Fruit fly (Drosophila melanogaster): ENCODE results near the gene sloth2.

sloth2 gene

DNA sequence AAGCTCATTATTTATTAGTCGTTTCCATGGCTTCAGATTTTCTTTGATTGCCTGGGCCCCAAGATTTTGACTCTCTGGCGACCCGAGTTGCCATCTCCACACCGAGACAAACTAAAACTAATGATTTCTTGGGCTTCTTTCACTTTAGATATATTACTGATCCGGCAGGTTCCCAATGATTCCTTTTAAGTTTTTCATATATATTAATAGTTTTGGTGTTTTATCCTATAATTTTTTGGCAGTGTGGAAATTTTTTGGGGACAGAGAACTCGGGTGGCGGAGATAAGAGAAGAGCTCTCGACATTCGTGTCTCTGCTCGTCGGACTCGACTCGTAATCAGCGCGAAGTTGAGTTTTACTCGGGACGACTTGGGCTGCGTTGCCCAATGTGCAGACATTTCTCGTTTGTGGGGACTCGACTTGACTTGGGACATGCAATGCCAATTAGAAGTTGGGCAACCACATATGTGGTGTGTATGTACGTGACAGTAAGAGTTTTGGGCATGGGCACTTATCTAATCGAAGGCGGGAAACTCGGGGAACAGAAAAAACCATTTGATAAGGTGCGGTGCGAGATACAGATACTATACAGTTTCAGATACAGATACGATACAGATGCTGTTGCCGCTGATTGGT is 9.9 kb upstream of the sloth2 start (continued):
- peak; percentile 17 for TF ChIP-seq CG6792 (GFP tag; optimal IDR thresholded peaks at IDR 0.05)
- TF ChIP-seq Hr38 (GFP tag; optimal IDR thresholded peaks at IDR 0.05): no peak
- TF ChIP-seq spab (GFP tag; optimal IDR thresholded peaks at IDR 0.05): peak; percentile 2

DNA sequence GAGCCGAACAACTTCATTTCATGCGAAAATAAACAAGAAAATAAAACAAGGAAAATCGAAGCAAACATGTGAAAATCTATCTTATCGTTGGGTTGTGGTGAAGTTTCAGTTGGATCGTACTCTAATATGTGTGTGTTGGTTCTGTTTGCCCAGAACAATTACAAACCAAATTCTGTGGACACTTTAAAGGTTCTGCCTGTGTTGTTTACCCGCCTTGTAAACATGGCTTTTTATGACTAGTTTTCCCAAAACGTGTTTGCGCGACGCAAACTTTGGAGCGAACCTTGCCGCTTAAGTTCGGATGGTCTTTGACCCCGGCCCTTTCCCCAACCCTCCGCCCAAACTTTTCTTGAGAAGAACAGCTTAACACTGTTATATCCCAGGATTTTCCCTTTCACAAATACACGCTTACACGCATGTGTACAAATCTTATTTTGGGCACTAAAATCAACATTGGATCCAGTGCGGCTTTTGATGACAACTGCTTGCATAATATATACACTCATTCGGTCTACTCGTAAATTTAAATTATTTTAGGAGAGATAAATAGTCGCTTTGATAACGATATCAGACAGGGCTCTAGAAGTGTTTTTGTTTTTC is 7.0 kb upstream of the sloth2 start:
- peak; percentile 3 for TF ChIP-seq Met (GFP tag; optimal IDR thresholded peaks at IDR 0.05)
- no peak for TF ChIP-seq net (GFP tag; optimal IDR thresholded peaks at IDR 0.05)
- TF ChIP-seq svp (GFP tag): peak; percentile 30
- TF ChIP-seq Eip78C (GFP tag): peak; percentile 31
- TF ChIP-seq CG6854 (GFP tag; optimal IDR thresholded peaks at IDR 0.05): no peak
- TF ChIP-seq fkh (GFP tag; optimal IDR thresholded peaks at IDR 0.05): peak; percentile 98
- TF ChIP-seq CG4318 (GFP tag; optimal IDR thresholded peaks at IDR 0.05): no peak

DNA sequence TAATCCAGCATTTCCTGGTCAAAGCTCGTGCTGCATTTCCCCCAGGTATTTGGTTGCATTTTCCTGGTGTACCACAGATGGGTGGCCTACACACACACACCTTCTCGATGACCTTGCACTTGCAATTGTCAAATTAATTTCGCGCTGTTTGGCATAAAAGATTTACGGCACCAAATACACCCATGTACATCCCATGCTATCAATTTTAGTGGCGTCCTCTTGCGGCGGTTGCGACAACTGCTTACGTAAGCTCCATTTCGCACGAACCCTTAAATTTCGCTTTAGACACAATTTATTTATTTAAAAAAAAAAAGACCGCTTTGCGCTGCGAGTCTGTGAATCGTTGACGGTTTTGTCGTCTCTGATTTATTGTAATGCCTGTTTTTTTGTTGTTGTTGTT is 5.7 kb upstream of the sloth2 start:
- TF ChIP-seq svp (GFP tag): no peak

DNA sequence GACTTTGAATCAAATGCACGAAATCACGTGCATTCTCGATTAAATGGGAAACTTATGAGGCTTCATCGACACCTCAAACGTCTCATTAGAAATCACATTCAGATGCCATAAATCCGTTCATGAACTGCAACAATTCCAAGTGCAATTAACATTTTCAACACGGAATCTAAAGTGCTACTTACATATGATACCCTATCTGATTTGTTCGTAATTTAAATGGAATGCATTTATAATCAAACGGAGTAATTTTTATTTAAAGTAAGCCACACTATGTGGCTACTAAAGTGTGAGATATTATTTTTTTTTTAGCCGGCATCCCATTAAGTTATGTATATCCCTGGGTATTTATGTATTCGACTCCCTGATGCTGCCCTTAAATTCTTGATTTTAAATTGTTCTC is 3.5 kb upstream of the sloth2 start:
- TF ChIP-seq Hr39 (GFP tag; optimal IDR thresholded peaks at IDR 0.05) (peak; percentile 19), OdsH (GFP tag; optimal IDR thresholded peaks at IDR 0.05) (peak; percentile 26), Met (GFP tag; optimal IDR thresholded peaks at IDR 0.05) (peak; percentile 51), Sox102F (GFP tag; optimal IDR thresholded peaks at IDR 0.05) (peak; percentile 30), CG16779 (tag; optimal IDR thresholded peaks at IDR 0.05) (no peak), vri (GFP tag; optimal IDR thresholded peaks at IDR 0.05) (peak; percentile 12), CG10631 (GFP tag; optimal IDR thresholded peaks at IDR 0.05) (peak; percentile 24), Sox14 (GFP tag; optimal IDR thresholded peaks at IDR 0.05) (no peak), CG6792 (GFP tag; optimal IDR thresholded peaks at IDR 0.05) (peak; percentile 1), CG10669 (GFP tag; optimal IDR thresholded peaks at IDR 0.05) (peak; percentile 19), pdm3 (GFP tag; optimal IDR thresholded peaks at IDR 0.05) (peak; percentile 37), CG9139 (GFP tag; optimal IDR thresholded peaks at IDR 0.05) (no peak), CG15336 (GFP tag; IDR thresholded peaks at IDR 0.05) (no peak), dsx (GFP tag; optimal IDR thresholded peaks at IDR 0.05; ENCODE audit: poor library complexity, severe bottlenecking) (peak; percentile 6), topi (GFP tag; optimal IDR thresholded peaks at IDR 0.05) (peak; percentile 37), CG3032 (tag; optimal IDR thresholded peaks at IDR 0.05) (peak; percentile 27), esn (GFP tag; optimal IDR thresholded peaks at IDR 0.05) (peak; percentile 49), CG6163 (GFP tag; IDR thresholded peaks at IDR 0.05) (peak; percentile 19; the same call in 1 of the 3 replicates), net (GFP tag; optimal IDR thresholded peaks at IDR 0.05) (peak; percentile 0), CG11902 (GFP tag; optimal IDR thresholded peaks at IDR 0.05) (no peak), CG34406 (GFP tag; optimal IDR thresholded peaks at IDR 0.05) (peak; percentile 6), achi (GFP tag; optimal IDR thresholded peaks at IDR 0.05) (peak; percentile 30), Eip78C (GFP tag) (peak; percentile 76), svp (GFP tag) (peak; percentile 26), Smox (GFP tag; optimal IDR thresholded peaks at IDR 0.05) (peak; percentile 29), CG31627 (GFP tag; optimal IDR thresholded peaks at IDR 0.05) (peak; percentile 19), CG6276 (GFP tag; optimal IDR thresholded peaks at IDR 0.05) (no peak)
